Worm (Caenorhabditis elegans): ENCODE measurements around the gene pqn-87.

ce11 chrII:12204617-12205016 lies 20.3 kb downstream of the pqn-87 start:
- no peak for TF ChIP-seq lsy-2 (tag; optimal IDR thresholded peaks at IDR 0.05)
- TF ChIP-seq nhr-237 (tag; optimal IDR thresholded peaks at IDR 0.05): no peak

Measured in whole organism, L4 larva.